Worm (Caenorhabditis elegans) whole organism, young adult: ENCODE data around the gene C01G6.2.

Experiments used
- D2030.7 ChIP-seq: fragments of 200-800 bp; sonication (Bioruptor generic); IDR thresholded peaks from 2 replicates; pipeline ENCODE4 v1.3.6; 2022; ENCODE audit warnings: missing genetic modification reagents, missing genetic modification characterization, missing compliant biosample characterization
- K11D2.4 ChIP-seq: fragments of 200-800 bp; sonication (Bioruptor generic); IDR thresholded peaks from 2 replicates; pipeline ENCODE4 v1.3.6; 2022; ENCODE audit warnings: missing genetic modification reagents, missing genetic modification characterization, missing compliant biosample characterization
- ceh-58 ChIP-seq: fragments of 200-800 bp; sonication (Bioruptor generic); IDR thresholded peaks from 2 replicates; pipeline ENCODE4 v1.3.6; 2022; ENCODE audit warnings: missing genetic modification characterization, missing compliant biosample characterization
- egrh-3 ChIP-seq: fragments of 200-800 bp; sonication (Bioruptor generic); IDR thresholded peaks from 2 replicates; pipeline ENCODE4 v1.3.6; 2022; ENCODE audit warnings: missing genetic modification reagents, missing genetic modification characterization, missing compliant biosample characterization
- nhr-179 ChIP-seq: sonication (generic microtip); optimal IDR thresholded peaks from 2 replicates; lab custom pipeline; 2016; ENCODE audit warnings: mild to moderate bottlenecking, missing genetic modification characterization, missing compliant biosample characterization
- pbrm-1 ChIP-seq: fragments of 200-800 bp; sonication (Bioruptor generic); IDR thresholded peaks from 2 replicates; pipeline ENCODE4 v1.3.6; 2022; ENCODE audit warnings: missing genetic modification reagents, missing genetic modification characterization, missing compliant biosample characterization
- snpc-4 ChIP-seq, 5 experiments: fragments of 150-350 bp in 1 of 5; sonication (generic microtip) in 4 of 5; optimal IDR thresholded peaks; 2 replicates each; lab custom pipeline; 2014 to 2018; ENCODE audit warnings: missing genetic modification characterization in 5 of 5, missing biosample characterization in 3 of 5, antibody characterized with exemption in 2 of 5, mild to moderate bottlenecking in 2 of 5, missing compliant biosample characterization in 2 of 5, missing genotype in 2 of 5, moderate library complexity in 2 of 5, missing genetic modification reagents in 1 of 5
- unc-62 ChIP-seq: fragments of 150-350 bp; optimal IDR thresholded peaks from 2 replicates; lab custom pipeline; 2014; ENCODE audit warnings: missing biosample characterization, missing genetic modification reagents, missing genetic modification characterization

- TF ChIP-seq nhr-179 (tag; lab: Kevin White, UChicago): no peak
- no peak for TF ChIP-seq snpc-4 (GFP tag; optimal IDR thresholded peaks at IDR 0.05; lab: Kevin White, UChicago)
- TF ChIP-seq snpc-4 (tag; optimal IDR thresholded peaks at IDR 0.05; lab: Kevin White, UChicago): peak in 1 of 4 experiments; percentile 48
- TF ChIP-seq egrh-3 (GFP tag; lab: Robert Waterston, UW): no peak
- peak; percentile 81 for TF ChIP-seq pbrm-1 (GFP tag; lab: Robert Waterston, UW)
- TF ChIP-seq unc-62 (GFP tag; lab: Kevin White, UChicago): peak; percentile 86
- no peak for TF ChIP-seq D2030.7 (GFP tag; lab: Robert Waterston, UW)
- TF ChIP-seq K11D2.4 (GFP tag; lab: Robert Waterston, UW): peak; percentile 70; the same call in 1 of the 2 replicates
- no peak for TF ChIP-seq ceh-58
Observed at ce11 chrII:9273984-9274383, 7.1 kb downstream of the C01G6.2 start.
